Worm (Caenorhabditis elegans) whole organism, mixed stage, embryonic: ENCODE measurements around the gene F43C11.16.

Experiments used
- M03D4.4 ChIP-seq: sonication (generic microtip); optimal IDR thresholded peaks from 2 replicates; lab custom pipeline; 2017; ENCODE audit warnings: mild to moderate bottlenecking, missing genetic modification characterization, missing compliant biosample characterization
- bed-3 ChIP-seq: fragments of 200-800 bp; sonication (Bioruptor generic); optimal IDR thresholded peaks from 3 replicates; lab custom pipeline; 2018; ENCODE audit warnings: mild to moderate bottlenecking, missing genetic modification characterization, moderate library complexity, missing compliant biosample characterization
- blmp-1 ChIP-seq: fragments of 150-350 bp; optimal IDR thresholded peaks from 2 replicates; lab custom pipeline; 2014; ENCODE audit warnings: missing biosample characterization, missing genetic modification characterization
- ceh-39 ChIP-seq: fragments of 150-350 bp; optimal IDR thresholded peaks from 2 replicates; lab custom pipeline; 2014; ENCODE audit warnings: missing biosample characterization, missing genetic modification characterization
- ceh-43 ChIP-seq: fragments of 200-800 bp; sonication (Bioruptor generic); optimal IDR thresholded peaks from 2 replicates; lab custom pipeline; 2018; ENCODE audit warnings: mild to moderate bottlenecking, missing genetic modification characterization, moderate library complexity, missing compliant biosample characterization
- ceh-83 ChIP-seq: fragments of 200-800 bp; sonication (Bioruptor generic); optimal IDR thresholded peaks from 2 replicates; lab custom pipeline; 2018; ENCODE audit warnings: mild to moderate bottlenecking, missing genetic modification characterization, missing compliant biosample characterization
- cnd-1 ChIP-seq: fragments of 200-800 bp; sonication (Bioruptor generic); optimal IDR thresholded peaks from 2 replicates; lab custom pipeline; 2018; ENCODE audit warnings: mild to moderate bottlenecking, missing genetic modification characterization, missing compliant biosample characterization
- drap-1 ChIP-seq: fragments of 200-800 bp; sonication (Bioruptor generic); optimal IDR thresholded peaks from 3 replicates; lab custom pipeline; 2018; ENCODE audit warnings: mild to moderate bottlenecking, missing genetic modification characterization, missing compliant biosample characterization
- elt-1 ChIP-seq: sonication (generic microtip); optimal IDR thresholded peaks from 2 replicates; lab custom pipeline; 2017; ENCODE audit warnings: missing genetic modification characterization, mild to moderate bottlenecking, missing compliant biosample characterization, antibody characterized with exemption, moderate library complexity, borderline replicate concordance; ENCODE audit not compliant: insufficient read depth
- elt-3 ChIP-seq: fragments of 150-350 bp; optimal IDR thresholded peaks from 2 replicates; lab custom pipeline; 2014; ENCODE audit warnings: missing biosample characterization, missing genetic modification characterization
- flh-1 ChIP-seq: fragments of 200-800 bp; sonication (Bioruptor generic); optimal IDR thresholded peaks from 2 replicates; lab custom pipeline; 2018; ENCODE audit warnings: mild to moderate bottlenecking, missing genetic modification characterization, moderate library complexity, missing compliant biosample characterization
- ham-2 ChIP-seq: fragments of 200-800 bp; sonication (Bioruptor generic); optimal IDR thresholded peaks from 2 replicates; lab custom pipeline; 2018; ENCODE audit warnings: mild to moderate bottlenecking, missing genetic modification characterization, missing compliant biosample characterization
- hlh-1 ChIP-seq: fragments of 150-350 bp; optimal IDR thresholded peaks from 2 replicates; lab custom pipeline; 2014; ENCODE audit warnings: missing biosample characterization, missing genetic modification reagents, missing genetic modification characterization
- lin-13 ChIP-seq: fragments of 150-350 bp; optimal IDR thresholded peaks from 2 replicates; lab custom pipeline; 2014; ENCODE audit warnings: missing biosample characterization, missing genetic modification characterization
- lin-32 ChIP-seq: fragments of 200-800 bp; sonication (Bioruptor generic); optimal IDR thresholded peaks from 2 replicates; lab custom pipeline; 2018; ENCODE audit warnings: mild to moderate bottlenecking, missing genetic modification characterization, missing compliant biosample characterization
- lsy-2 ChIP-seq: fragments of 150-350 bp; optimal IDR thresholded peaks from 2 replicates; lab custom pipeline; 2014; ENCODE audit warnings: missing biosample characterization, missing genetic modification characterization
- mab-5 ChIP-seq: fragments of 150-350 bp; optimal IDR thresholded peaks from 2 replicates; lab custom pipeline; 2014; ENCODE audit warnings: missing biosample characterization, missing genetic modification characterization
- mep-1 ChIP-seq: fragments of 150-350 bp; optimal IDR thresholded peaks from 2 replicates; lab custom pipeline; 2017; ENCODE audit warnings: missing biosample characterization, missing genetic modification reagents, missing genetic modification characterization, inconsistent platforms
- mls-2 ChIP-seq: sonication (generic microtip); optimal IDR thresholded peaks from 2 replicates; lab custom pipeline; 2016; ENCODE audit warnings: mild to moderate bottlenecking, missing genetic modification characterization, moderate library complexity, missing compliant biosample characterization
- nhr-12 ChIP-seq: fragments of 150-350 bp; optimal IDR thresholded peaks from 2 replicates; lab custom pipeline; 2014; ENCODE audit warnings: missing biosample characterization, missing genetic modification characterization
- nhr-2 ChIP-seq: fragments of 150-350 bp; optimal IDR thresholded peaks from 2 replicates; lab custom pipeline; 2014; ENCODE audit warnings: missing biosample characterization, missing genetic modification characterization
- nhr-237 ChIP-seq: fragments of 150-350 bp; optimal IDR thresholded peaks from 2 replicates; lab custom pipeline; 2014; ENCODE audit warnings: missing biosample characterization, missing genetic modification characterization
- nhr-76 ChIP-seq: sonication (generic microtip); optimal IDR thresholded peaks from 2 replicates; lab custom pipeline; 2017; ENCODE audit warnings: missing biosample characterization, missing genetic modification characterization
- sem-2 ChIP-seq: fragments of 200-800 bp; sonication (Bioruptor generic); optimal IDR thresholded peaks from 2 replicates; lab custom pipeline; 2018; ENCODE audit warnings: mild to moderate bottlenecking, missing genetic modification characterization, missing compliant biosample characterization
- snpc-4 ChIP-seq: fragments of 150-350 bp; optimal IDR thresholded peaks from 2 replicates; lab custom pipeline; 2014; ENCODE audit warnings: missing biosample characterization, missing genetic modification characterization
- sptf-1 ChIP-seq: sonication (generic microtip); optimal IDR thresholded peaks from 2 replicates; lab custom pipeline; 2017; ENCODE audit warnings: mild to moderate bottlenecking, missing genetic modification characterization, moderate library complexity, missing compliant biosample characterization
- tbx-8 ChIP-seq: fragments of 200-800 bp; sonication (Bioruptor generic); optimal IDR thresholded peaks from 2 replicates; lab custom pipeline; 2018; ENCODE audit warnings: mild to moderate bottlenecking, missing genetic modification characterization, moderate library complexity, missing compliant biosample characterization
- unc-39 ChIP-seq: fragments of 150-350 bp; optimal IDR thresholded peaks from 2 replicates; lab custom pipeline; 2014; ENCODE audit warnings: missing biosample characterization, missing genetic modification characterization
- unc-62 ChIP-seq: fragments of 150-350 bp; optimal IDR thresholded peaks from 2 replicates; lab custom pipeline; 2014; ENCODE audit warnings: missing biosample characterization, missing genetic modification reagents, missing genetic modification characterization
- zip-8 ChIP-seq: fragments of 150-350 bp; optimal IDR thresholded peaks from 2 replicates; lab custom pipeline; 2014; ENCODE audit warnings: missing biosample characterization, missing genetic modification characterization
- ztf-11 ChIP-seq: fragments of 150-350 bp; optimal IDR thresholded peaks from 2 replicates; lab custom pipeline; 2014; ENCODE audit warnings: missing biosample characterization, missing genetic modification characterization

F43C11.16 gene

ce11 chrII:2385495-2385894 lies 25.6 kb upstream of the F43C11.16 start, which contains the start of gene F16G10.9:
TSS of gene F16G10.9 (minus strand) at chrII:2385595.
- TF ChIP-seq unc-62 (no peak), unc-39 (tag; lab: Kevin White, UChicago) (no peak), nhr-237 (tag; lab: Kevin White, UChicago) (no peak), ztf-11 (tag; lab: Kevin White, UChicago) (no peak), mab-5 (no peak), sptf-1 (tag; lab: Kevin White, UChicago) (no peak), lsy-2 (tag; lab: Kevin White, UChicago) (no peak), lin-32 (GFP tag; lab: Kevin White, UChicago) (no peak), ceh-83 (GFP tag; lab: Kevin White, UChicago) (no peak), nhr-76 (no peak), sem-2 (no peak), tbx-8 (GFP tag; lab: Kevin White, UChicago) (no peak), mls-2 (tag; lab: Kevin White, UChicago) (no peak)

- no peak for TF ChIP-seq ham-2
- TF ChIP-seq zip-8 (tag; lab: Kevin White, UChicago) = no peak
- TF ChIP-seq sem-2 = no peak
- TF ChIP-seq flh-1 (GFP tag; lab: Kevin White, UChicago) = no peak
- no peak for TF ChIP-seq cnd-1 (tag; lab: Kevin White, UChicago)
- TF ChIP-seq bed-3 = no peak
- no peak for TF ChIP-seq nhr-2 (tag; lab: Kevin White, UChicago)
- no peak for TF ChIP-seq mab-5
- TF ChIP-seq ceh-83 (GFP tag; lab: Kevin White, UChicago) = no peak
- TF ChIP-seq lsy-2 (tag; lab: Kevin White, UChicago) = no peak
- no peak for TF ChIP-seq mls-2 (tag; lab: Kevin White, UChicago)
- TF ChIP-seq unc-39 (tag; lab: Kevin White, UChicago) = no peak
- TF ChIP-seq ztf-11 (tag; lab: Kevin White, UChicago) = no peak
Measured at ce11 chrII:2383334-2383733, 23.5 kb upstream of the F43C11.16 start, which contains the start of gene F16G10.8. TSS of gene F16G10.8 (minus strand) at chrII:2383434.

- TF ChIP-seq tbx-8 (GFP tag; lab: Kevin White, UChicago) (no peak), snpc-4 (no peak), lsy-2 (tag; lab: Kevin White, UChicago) (peak; percentile 29), nhr-76 (no peak)
Measured at ce11 chrII:2380174-2380573, 20.3 kb upstream of the F43C11.16 start, which contains the start of gene F16G10.7. TSS of gene F16G10.7 (minus strand) at chrII:2380274.

ce11 chrII:2379673-2380072 lies 19.8 kb upstream of the F43C11.16 start:
- TF ChIP-seq blmp-1 = no peak
- TF ChIP-seq nhr-76 = no peak
- no peak for TF ChIP-seq nhr-237 (tag; lab: Kevin White, UChicago)
- TF ChIP-seq ceh-39 (tag; lab: Kevin White, UChicago) = no peak
- TF ChIP-seq ceh-83 (GFP tag; lab: Kevin White, UChicago) = no peak
- no peak for TF ChIP-seq snpc-4
- TF ChIP-seq mep-1 (tag; lab: Kevin White, UChicago) = no peak
- TF ChIP-seq hlh-1 (tag; lab: Kevin White, UChicago) = no peak

ce11 chrII:2378465-2379009 lies 18.7 kb upstream of the F43C11.16 start:
- TF ChIP-seq sptf-1 (tag; lab: Kevin White, UChicago) (no peak), zip-8 (tag; lab: Kevin White, UChicago) (no peak), elt-3 (tag; lab: Kevin White, UChicago) (no peak), elt-1 (no peak), ceh-83 (GFP tag; lab: Kevin White, UChicago) (no peak), nhr-12 (tag; lab: Kevin White, UChicago) (no peak), sem-2 (no peak), drap-1 (GFP tag; lab: Kevin White, UChicago) (no peak), mab-5 (no peak), nhr-2 (tag; lab: Kevin White, UChicago) (no peak), lin-13 (no peak), bed-3 (no peak), M03D4.4 (tag; lab: Kevin White, UChicago) (no peak), ceh-43 (no peak), nhr-237 (tag; lab: Kevin White, UChicago) (no peak), unc-39 (tag; lab: Kevin White, UChicago) (no peak), lsy-2 (tag; lab: Kevin White, UChicago) (no peak), hlh-1 (tag; lab: Kevin White, UChicago) (no peak), cnd-1 (tag; lab: Kevin White, UChicago) (no peak)
